Worm (Caenorhabditis elegans) whole organism, late embryonic: Measurements from ENCODE around the gene myrf-2.

Experiments used
- F13H6.1 ChIP-seq: sonication (generic microtip); optimal IDR thresholded peaks from 2 replicates; lab custom pipeline; 2016; ENCODE audit warnings: missing genetic modification characterization, missing compliant biosample characterization
- ahr-1 ChIP-seq: sonication (generic microtip); optimal IDR thresholded peaks from 2 replicates; lab custom pipeline; 2016; ENCODE audit warnings: missing genetic modification characterization, missing compliant biosample characterization
- ama-1 ChIP-seq: fragments of 150-350 bp; optimal IDR thresholded peaks from 2 replicates; lab custom pipeline; 2014
- ceh-9 ChIP-seq: sonication (generic microtip); optimal IDR thresholded peaks from 2 replicates; lab custom pipeline; 2016; ENCODE audit warnings: mild to moderate bottlenecking, missing genetic modification characterization, inconsistent platforms, missing compliant biosample characterization
- sdc-2 ChIP-seq: sonication (generic microtip); optimal IDR thresholded peaks from 2 replicates; lab custom pipeline; 2016; ENCODE audit warnings: missing genotype, missing genetic modification characterization, missing compliant biosample characterization
- sox-4 ChIP-seq: sonication (generic microtip); optimal IDR thresholded peaks from 2 replicates; lab custom pipeline; 2017; ENCODE audit warnings: mild to moderate bottlenecking, missing genetic modification characterization, inconsistent platforms, missing compliant biosample characterization
- tbx-2 ChIP-seq: sonication (generic microtip); optimal IDR thresholded peaks from 2 replicates; lab custom pipeline; 2016; ENCODE audit warnings: missing genetic modification characterization, missing compliant biosample characterization

DNA sequence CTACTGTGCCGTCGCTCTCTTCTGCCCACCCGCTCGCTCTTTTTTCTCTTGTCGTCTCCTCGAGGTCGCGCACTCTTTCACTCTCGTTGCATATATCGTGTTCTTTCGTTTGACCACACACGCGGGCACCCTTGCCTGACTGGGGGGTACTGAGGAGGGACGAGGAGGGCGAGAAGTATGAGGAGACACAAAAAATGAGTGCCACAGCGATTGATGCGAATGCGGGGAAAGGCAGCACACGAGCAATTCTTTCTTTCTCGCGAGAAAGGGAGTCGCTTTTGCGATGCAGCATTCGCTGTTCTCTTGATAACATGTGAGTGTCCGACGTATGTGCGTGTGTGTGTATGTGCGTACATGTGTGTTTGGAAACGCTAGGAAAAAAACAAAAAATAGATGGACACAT lies 5.7 kb downstream of the myrf-2 start:
- TF ChIP-seq tbx-2 (tag; lab: Kevin White, UChicago) (peak; percentile 92), ama-1 (lab: Kevin White, UChicago) (no peak), F13H6.1 (peak; percentile 70), sox-4 (no peak), sdc-2 (peak; percentile 81), ahr-1 (no peak), ceh-9 (tag; lab: Kevin White, UChicago) (no peak)
